Worm (Caenorhabditis elegans) whole organism, L4/young adult: ENCODE measurements around the gene Y53G8AR.6.

Experiments
- W03F9.2 ChIP-seq: fragments of 150-350 bp; optimal IDR thresholded peaks from 2 replicates; lab custom pipeline; 2014; ENCODE audit warnings: missing biosample characterization, missing genetic modification characterization
- dao-5 ChIP-seq: sonication (generic microtip); optimal IDR thresholded peaks from 2 replicates; lab custom pipeline; 2016; ENCODE audit warnings: missing genotype, missing genetic modification characterization, moderate library complexity, missing compliant biosample characterization
- him-1 ChIP-seq: sonication (generic microtip); optimal IDR thresholded peaks from 2 replicates; lab custom pipeline; 2016; ENCODE audit warnings: missing genotype, missing genetic modification reagents, missing genetic modification characterization, missing compliant biosample characterization

The Y53G8AR.6 gene

ce11 chrIII:3273141-3273540, 21.4 kb upstream of the Y53G8AR.6 start:
- TF ChIP-seq W03F9.2 (tag; lab: Kevin White, UChicago), result no peak
- TF ChIP-seq dao-5 (tag; lab: Kevin White, UChicago), result no peak
- TF ChIP-seq him-1 (tag; lab: Kevin White, UChicago), result no peak

ce11 chrIII:3278610-3279009, 15.9 kb upstream of the Y53G8AR.6 start, which contains the start of gene Y53G8AM.8:
Gene Y53G8AM.8, minus strand, starts transcription at chrIII:3278710.
- TF ChIP-seq dao-5 (tag; lab: Kevin White, UChicago) (no peak), W03F9.2 (tag; lab: Kevin White, UChicago) (no peak)

- TF ChIP-seq him-1 (tag; lab: Kevin White, UChicago), result no peak
- TF ChIP-seq dao-5 (tag; lab: Kevin White, UChicago), result no peak
- peak; percentile 49 for TF ChIP-seq W03F9.2 (tag; lab: Kevin White, UChicago)
Measured at ce11 chrIII:3279304-3279703, 15.2 kb upstream of the Y53G8AR.6 start.

- TF ChIP-seq W03F9.2 (tag; lab: Kevin White, UChicago) (no peak), him-1 (tag; lab: Kevin White, UChicago) (no peak), dao-5 (tag; lab: Kevin White, UChicago) (no peak)
Measured at ce11 chrIII:3281860-3282358, 12.6 kb upstream of the Y53G8AR.6 start, which contains the start of gene mfsd-8. Gene mfsd-8, plus strand, starts transcription at chrIII:3282308.

ce11 chrIII:3297151-3297550, 2.6 kb downstream of the Y53G8AR.6 start, which contains the start of gene Y53G8AR.5:
Gene Y53G8AR.5, plus strand, starts transcription at chrIII:3297451.
- TF ChIP-seq W03F9.2 (tag; lab: Kevin White, UChicago) (no peak), him-1 (tag; lab: Kevin White, UChicago) (no peak), dao-5 (tag; lab: Kevin White, UChicago) (no peak)

ce11 chrIII:3304554-3304953, 10.0 kb downstream of the Y53G8AR.6 start:
- TF ChIP-seq W03F9.2 (tag; lab: Kevin White, UChicago), result no peak
- TF ChIP-seq dao-5 (tag; lab: Kevin White, UChicago), result no peak

ce11 chrIII:3306322-3306721, 11.8 kb downstream of the Y53G8AR.6 start:
- TF ChIP-seq dao-5 (tag; lab: Kevin White, UChicago) (no peak), W03F9.2 (tag; lab: Kevin White, UChicago) (no peak), him-1 (tag; lab: Kevin White, UChicago) (no peak)

ce11 chrIII:3307379-3307778, 12.8 kb downstream of the Y53G8AR.6 start:
- TF ChIP-seq him-1 (tag; lab: Kevin White, UChicago) (no peak), W03F9.2 (tag; lab: Kevin White, UChicago) (no peak), dao-5 (tag; lab: Kevin White, UChicago) (no peak)

ce11 chrIII:3308940-3309339, 14.4 kb downstream of the Y53G8AR.6 start:
- no peak for TF ChIP-seq dao-5 (tag; lab: Kevin White, UChicago)
- TF ChIP-seq him-1 (tag; lab: Kevin White, UChicago), result no peak
- TF ChIP-seq W03F9.2 (tag; lab: Kevin White, UChicago), result no peak

- no peak for TF ChIP-seq him-1 (tag; lab: Kevin White, UChicago)
Measured at ce11 chrIII:3309700-3310099, 15.2 kb downstream of the Y53G8AR.6 start.

- no peak for TF ChIP-seq W03F9.2 (tag; lab: Kevin White, UChicago)
- no peak for TF ChIP-seq dao-5 (tag; lab: Kevin White, UChicago)
Measured at ce11 chrIII:3310876-3311597, 16.5 kb downstream of the Y53G8AR.6 start, which contains the start of gene ral-1. Gene ral-1, plus strand, starts transcription at chrIII:3311310.

ce11 chrIII:3311607-3312006, 17.1 kb downstream of the Y53G8AR.6 start:
- TF ChIP-seq him-1 (tag; lab: Kevin White, UChicago), result no peak
- TF ChIP-seq dao-5 (tag; lab: Kevin White, UChicago), result no peak
- TF ChIP-seq W03F9.2 (tag; lab: Kevin White, UChicago), result no peak

- TF ChIP-seq him-1 (tag; lab: Kevin White, UChicago) (no peak), W03F9.2 (tag; lab: Kevin White, UChicago) (no peak), dao-5 (tag; lab: Kevin White, UChicago) (no peak)
Measured at ce11 chrIII:3312111-3312510, 17.6 kb downstream of the Y53G8AR.6 start.

- TF ChIP-seq W03F9.2 (tag; lab: Kevin White, UChicago) (no peak), dao-5 (tag; lab: Kevin White, UChicago) (no peak), him-1 (tag; lab: Kevin White, UChicago) (no peak)
Measured at ce11 chrIII:3317887-3318286, 23.3 kb downstream of the Y53G8AR.6 start.
